Worm (Caenorhabditis elegans): ENCODE results near the gene F52E1.2.

Gene F52E1.2

ce11 chrV:8387056-8387455, 23.3 kb upstream of the F52E1.2 start, which contains the start of gene gcy-7:
gcy-7 (plus strand) TSS chrV:8387356.
- TF ChIP-seq aptf-2 (GFP tag; conservative IDR thresholded peaks at IDR 0.05) (no peak), lin-35 (GFP tag; optimal IDR thresholded peaks at IDR 0.05) (no peak), cebp-1 (GFP tag; IDR thresholded peaks at IDR 0.05) (no peak), cebp-1 (tag; optimal IDR thresholded peaks at IDR 0.05) (no peak), lin-26 (GFP tag; IDR thresholded peaks at IDR 0.05) (no peak), snpc-1.3 (tag; optimal IDR thresholded peaks at IDR 0.05; ENCODE audit: insufficient read depth) (no peak), F55B11.4 (tag; optimal IDR thresholded peaks at IDR 0.05; ENCODE audit: borderline replicate concordance, insufficient read depth) (no peak), mel-28 (tag; optimal IDR thresholded peaks at IDR 0.05; ENCODE audit: borderline replicate concordance) (no peak), lsy-27 (tag; optimal IDR thresholded peaks at IDR 0.05; ENCODE audit: borderline replicate concordance, insufficient read depth) (no peak), snpc-1.1 (tag; optimal IDR thresholded peaks at IDR 0.05; ENCODE audit: insufficient read depth) (no peak)

- TF ChIP-seq T07F8.4 (tag; optimal IDR thresholded peaks at IDR 0.05) (no peak), attf-6 (GFP tag; IDR thresholded peaks at IDR 0.05) (no peak), lin-26 (GFP tag; IDR thresholded peaks at IDR 0.05) (no peak), egl-44 (GFP tag; IDR thresholded peaks at IDR 0.05) (no peak), madf-6 (GFP tag; IDR thresholded peaks at IDR 0.05) (no peak), nfyb-1 (GFP tag; IDR thresholded peaks at IDR 0.05) (no peak), ceh-79 (tag; optimal IDR thresholded peaks at IDR 0.05) (no peak), tbp1 (GFP tag; optimal IDR thresholded peaks at IDR 0.05) (no peak), C06A6.2 (GFP tag; conservative IDR thresholded peaks at IDR 0.05) (no peak), F23B12.7 (tag; optimal IDR thresholded peaks at IDR 0.05; ENCODE audit: insufficient read depth) (no peak), rec-8 (tag; optimal IDR thresholded peaks at IDR 0.05) (no peak), ztf-18 (tag; optimal IDR thresholded peaks at IDR 0.05) (no peak), madf-10 (tag; optimal IDR thresholded peaks at IDR 0.05) (no peak), B0019.2 (GFP tag; conservative IDR thresholded peaks at IDR 0.05) (no peak), nhr-90 (tag; optimal IDR thresholded peaks at IDR 0.05) (no peak), madf-3 (GFP tag; IDR thresholded peaks at IDR 0.05) (no peak)
Measured at ce11 chrV:8389307-8389706, 21.1 kb upstream of the F52E1.2 start.

- no peak for TF ChIP-seq hlh-12 (tag; optimal IDR thresholded peaks at IDR 0.05)
Measured at ce11 chrV:8394357-8394850, 16.0 kb upstream of the F52E1.2 start, which contains the start of the genes pho-6 and F52E1.3. pho-6 (minus strand) TSS chrV:8394457. F52E1.3 (plus strand) TSS chrV:8394800.

ce11 chrV:8400808-8401207, 9.6 kb upstream of the F52E1.2 start:
- TF ChIP-seq F57C9.4 (tag; optimal IDR thresholded peaks at IDR 0.05) = no peak
- TF ChIP-seq egl-44 (GFP tag; IDR thresholded peaks at IDR 0.05) = no peak
- TF ChIP-seq nhr-27 (tag; optimal IDR thresholded peaks at IDR 0.05) = no peak
- no peak for TF ChIP-seq B0336.3 (GFP tag; IDR thresholded peaks at IDR 0.05)
- TF ChIP-seq attf-6 (GFP tag; IDR thresholded peaks at IDR 0.05) = no peak
- TF ChIP-seq ZK185.1 (tag; optimal IDR thresholded peaks at IDR 0.05; ENCODE audit: poor library complexity, severe bottlenecking) = no peak
- no peak for TF ChIP-seq zim-3 (tag; optimal IDR thresholded peaks at IDR 0.05)
- no peak for TF ChIP-seq dpff-1 (tag; optimal IDR thresholded peaks at IDR 0.05)
- TF ChIP-seq ama-1 (optimal IDR thresholded peaks at IDR 0.05) = no peak
- no peak for TF ChIP-seq ama-1 (GFP tag; optimal IDR thresholded peaks at IDR 0.05)
- TF ChIP-seq bed-1 (GFP tag; IDR thresholded peaks at IDR 0.05) = no peak
- no peak for TF ChIP-seq ztf-6 (GFP tag; IDR thresholded peaks at IDR 0.05)
- no peak for TF ChIP-seq hmg-20 (GFP tag; IDR thresholded peaks at IDR 0.05)
- TF ChIP-seq rec-8 (tag; optimal IDR thresholded peaks at IDR 0.05) = no peak
- TF ChIP-seq ekl-4 (GFP tag; IDR thresholded peaks at IDR 0.05) = no peak
- no peak for TF ChIP-seq B0035.1 (tag; optimal IDR thresholded peaks at IDR 0.05)
